Fruit fly (Drosophila melanogaster): ENCODE results near the gene CG33170.

- TF ChIP-seq Myc (optimal IDR thresholded peaks at IDR 0.05) (no peak), ttk (optimal IDR thresholded peaks at IDR 0.05) (no peak), h (optimal IDR thresholded peaks at IDR 0.05) (no peak)
Observed at dm6 chr3L:22853412-22853811, 11.0 kb upstream of the CG33170 start, which contains the start of gene CG32462.
